Worm (Caenorhabditis elegans) whole organism, L1 larva: Measurements from ENCODE around the gene F46B6.10.

Source experiments
- aha-1 ChIP-seq: fragments of 150-350 bp; optimal IDR thresholded peaks from 2 replicates; lab custom pipeline; 2014; ENCODE audit warnings: missing biosample characterization, missing genetic modification characterization
- alr-1 ChIP-seq: fragments of 200-800 bp; sonication (Bioruptor generic); optimal IDR thresholded peaks from 2 replicates; lab custom pipeline; 2018; ENCODE audit warnings: borderline replicate concordance, mild to moderate bottlenecking, missing genetic modification characterization, missing compliant biosample characterization
- aly-2 ChIP-seq: fragments of 150-350 bp; optimal IDR thresholded peaks from 2 replicates; lab custom pipeline; 2014; ENCODE audit warnings: missing biosample characterization, missing genetic modification characterization
- ama-1 ChIP-seq: fragments of 150-350 bp; optimal IDR thresholded peaks from 2 replicates; lab custom pipeline; 2014
- ceh-63 ChIP-seq: fragments of 200-800 bp; sonication (Bioruptor generic); optimal IDR thresholded peaks from 2 replicates; lab custom pipeline; 2018; ENCODE audit warnings: mild to moderate bottlenecking, missing genetic modification characterization, missing compliant biosample characterization
- ces-1 ChIP-seq: fragments of 150-350 bp; optimal IDR thresholded peaks from 2 replicates; lab custom pipeline; 2014; ENCODE audit warnings: missing biosample characterization, missing genetic modification reagents, missing genetic modification characterization
- dpl-1 ChIP-seq, 3 experiments: fragments of 150-350 bp in 2 of 3; sonication (generic microtip) in 1 of 3; optimal IDR thresholded peaks; 2 replicates each; lab custom pipeline; 2014 to 2017; ENCODE audit warnings: missing biosample characterization in 3 of 3, missing genetic modification characterization in 3 of 3, missing genetic modification reagents in 3 of 3
- dsc-1 ChIP-seq: sonication (generic microtip); optimal IDR thresholded peaks from 2 replicates; lab custom pipeline; 2016; ENCODE audit warnings: mild to moderate bottlenecking, missing genetic modification characterization, missing compliant biosample characterization
- efl-1 ChIP-seq, 4 experiments: fragments of 150-350 bp; optimal IDR thresholded peaks in 3 of 4; peaks in 1 of 4; 1 replicate in 1 of 4; 2 replicates in 3 of 4; lab custom pipeline; 2014; ENCODE audit warnings: missing biosample characterization in 2 of 4, missing genetic modification characterization in 2 of 4, missing genetic modification reagents in 2 of 4
- elt-3 ChIP-seq, 6 experiments: fragments of 150-350 bp in 1 of 6; sonication (generic microtip); optimal IDR thresholded peaks; 2 replicates each; lab custom pipeline; 2017 to 2018; ENCODE audit warnings: missing biosample characterization in 6 of 6, missing genetic modification characterization in 6 of 6, inconsistent platforms in 1 of 6
- fkh-10 ChIP-seq: sonication (generic microtip); optimal IDR thresholded peaks from 2 replicates; lab custom pipeline; 2017; ENCODE audit warnings: missing biosample characterization, missing genetic modification reagents, missing genetic modification characterization
- fkh-4 ChIP-seq: sonication (generic microtip); optimal IDR thresholded peaks from 2 replicates; lab custom pipeline; 2016; ENCODE audit warnings: missing compliant biosample characterization, missing genetic modification characterization, borderline replicate concordance
- fkh-8 ChIP-seq: sonication (generic microtip); optimal IDR thresholded peaks from 2 replicates; lab custom pipeline; 2016; ENCODE audit warnings: mild to moderate bottlenecking, missing genetic modification characterization, missing compliant biosample characterization
- grh-1 ChIP-seq: fragments of 200-800 bp; sonication (Bioruptor generic); IDR thresholded peaks from 2 replicates; pipeline ENCODE4 v1.3.6; 2022; ENCODE audit warnings: missing genetic modification reagents, missing genetic modification characterization, missing compliant biosample characterization
- hlh-17 ChIP-seq: fragments of 200-800 bp; sonication (Bioruptor generic); optimal IDR thresholded peaks from 2 replicates; lab custom pipeline; 2018; ENCODE audit warnings: missing genetic modification characterization, mild to moderate bottlenecking, missing compliant biosample characterization, moderate library complexity, borderline replicate concordance
- hpl-2 ChIP-seq: fragments of 150-350 bp; optimal IDR thresholded peaks from 2 replicates; lab custom pipeline; 2014; ENCODE audit warnings: missing biosample characterization, missing genetic modification reagents, missing genetic modification characterization
- isw-1 ChIP-seq: fragments of 200-800 bp; sonication (Bioruptor generic); IDR thresholded peaks from 2 replicates; pipeline ENCODE4 v1.3.6; 2022; ENCODE audit warnings: missing genetic modification characterization, missing compliant biosample characterization
- lin-14 ChIP-seq: fragments of 200-800 bp; sonication (Bioruptor generic); optimal IDR thresholded peaks from 2 replicates; lab custom pipeline; 2018; ENCODE audit warnings: mild to moderate bottlenecking, missing genetic modification characterization, moderate library complexity, missing compliant biosample characterization
- lin-35 ChIP-seq, 2 experiments: fragments of 150-350 bp; optimal IDR thresholded peaks; 2 replicates each; lab custom pipeline; 2014; ENCODE audit warnings: missing biosample characterization in 2 of 2, missing genetic modification characterization in 2 of 2, missing genetic modification reagents in 2 of 2
- mdl-1 ChIP-seq, 2 experiments: fragments of 150-350 bp; optimal IDR thresholded peaks; 2 replicates each; lab custom pipeline; 2014 to 2017; ENCODE audit warnings: missing biosample characterization in 2 of 2, missing genetic modification characterization in 2 of 2, inconsistent platforms in 1 of 2
- mef-2 ChIP-seq: fragments of 150-350 bp; optimal IDR thresholded peaks from 2 replicates; lab custom pipeline; 2014; ENCODE audit warnings: missing biosample characterization, missing genetic modification characterization
- nhr-237 ChIP-seq: fragments of 150-350 bp; optimal IDR thresholded peaks from 2 replicates; lab custom pipeline; 2014; ENCODE audit warnings: missing biosample characterization, missing genetic modification characterization
- nhr-77 ChIP-seq: fragments of 150-350 bp; optimal IDR thresholded peaks from 2 replicates; lab custom pipeline; 2014; ENCODE audit warnings: missing biosample characterization, missing genetic modification characterization
- nhr-85 ChIP-seq: sonication (generic microtip); peaks from one replicate; lab custom pipeline; 2016; ENCODE audit warnings: missing genetic modification characterization, inconsistent platforms, missing compliant biosample characterization
- pag-3 ChIP-seq: sonication (generic microtip); optimal IDR thresholded peaks from 2 replicates; lab custom pipeline; 2017; ENCODE audit warnings: missing genetic modification characterization, mild to moderate bottlenecking, missing compliant biosample characterization, antibody characterized with exemption, borderline replicate concordance; ENCODE audit not compliant: insufficient read depth
- pax-3 ChIP-seq: fragments of 200-800 bp; sonication (Bioruptor generic); optimal IDR thresholded peaks from 2 replicates; lab custom pipeline; 2018; ENCODE audit warnings: mild to moderate bottlenecking, missing genetic modification characterization, moderate library complexity, missing compliant biosample characterization
- pqm-1 ChIP-seq: sonication (generic microtip); optimal IDR thresholded peaks from 3 replicates; lab custom pipeline; 2017; ENCODE audit warnings: missing biosample characterization, missing genetic modification characterization
- snu-23 ChIP-seq: sonication (generic microtip); optimal IDR thresholded peaks from 2 replicates; lab custom pipeline; 2016; ENCODE audit warnings: missing genetic modification characterization, missing compliant biosample characterization
- sox-4 ChIP-seq: sonication (generic microtip); optimal IDR thresholded peaks from 2 replicates; lab custom pipeline; 2016; ENCODE audit warnings: missing genetic modification characterization, missing compliant biosample characterization
- sptf-1 ChIP-seq: fragments of 150-350 bp; optimal IDR thresholded peaks from 2 replicates; lab custom pipeline; 2014; ENCODE audit warnings: missing biosample characterization, missing genetic modification characterization
- swsn-7 ChIP-seq: sonication (generic microtip); optimal IDR thresholded peaks from 2 replicates; lab custom pipeline; 2016; ENCODE audit warnings: missing genetic modification characterization, missing compliant biosample characterization
- tlp-1 ChIP-seq: fragments of 150-350 bp; optimal IDR thresholded peaks from 2 replicates; lab custom pipeline; 2014; ENCODE audit warnings: missing biosample characterization, missing genetic modification characterization
- unc-86 ChIP-seq: sonication (generic microtip); optimal IDR thresholded peaks from 2 replicates; lab custom pipeline; 2016; ENCODE audit warnings: missing genetic modification characterization, missing compliant biosample characterization
- unc-98 ChIP-seq: fragments of 200-800 bp; sonication (Bioruptor generic); IDR thresholded peaks from 2 replicates; pipeline ENCODE4 v1.3.6; 2022; ENCODE audit warnings: missing genetic modification characterization, missing compliant biosample characterization
- vab-15 ChIP-seq: sonication (generic microtip); optimal IDR thresholded peaks from 2 replicates; lab custom pipeline; 2017; ENCODE audit warnings: missing genotype, mild to moderate bottlenecking, missing genetic modification characterization, missing compliant biosample characterization
- ztf-11 ChIP-seq, 2 experiments: sonication (generic microtip); optimal IDR thresholded peaks; 2 replicates each; lab custom pipeline; 2016 to 2017; ENCODE audit warnings: missing genetic modification characterization in 2 of 2, missing biosample characterization in 1 of 2, missing compliant biosample characterization in 1 of 2

F46B6.10 gene

ce11 chrV:9799076-9799475 is 2.8 kb downstream of the F46B6.10 start, which contains the start of gene F46B6.13:
F46B6.13 (minus strand) TSS chrV:9799176.
- TF ChIP-seq unc-98 (no peak), grh-1 (GFP tag; lab: Robert Waterston, UW) (no peak), dpl-1 (GFP tag; optimal IDR thresholded peaks at IDR 0.05; lab: Kevin White, UChicago) (no peak), isw-1 (no peak), ces-1 (no peak), mef-2 (tag; lab: Kevin White, UChicago) (no peak), mdl-1 (tag; optimal IDR thresholded peaks at IDR 0.05; lab: Kevin White, UChicago) (no peak), vab-15 (tag; lab: Kevin White, UChicago) (no peak), nhr-237 (tag; lab: Kevin White, UChicago) (no peak), fkh-8 (tag; lab: Kevin White, UChicago) (no peak), sox-4 (tag; lab: Kevin White, UChicago) (no peak), aly-2 (no peak), nhr-77 (tag; lab: Kevin White, UChicago) (no peak), hlh-17 (GFP tag; lab: Kevin White, UChicago) (no peak), pqm-1 (tag; lab: Kevin White, UChicago) (no peak), unc-86 (tag; lab: Kevin White, UChicago) (no peak), swsn-7 (tag; lab: Kevin White, UChicago) (no peak), lin-14 (GFP tag; lab: Kevin White, UChicago) (no peak), alr-1 (tag; lab: Kevin White, UChicago) (no peak), pax-3 (tag; lab: Kevin White, UChicago) (no peak)

DNA sequence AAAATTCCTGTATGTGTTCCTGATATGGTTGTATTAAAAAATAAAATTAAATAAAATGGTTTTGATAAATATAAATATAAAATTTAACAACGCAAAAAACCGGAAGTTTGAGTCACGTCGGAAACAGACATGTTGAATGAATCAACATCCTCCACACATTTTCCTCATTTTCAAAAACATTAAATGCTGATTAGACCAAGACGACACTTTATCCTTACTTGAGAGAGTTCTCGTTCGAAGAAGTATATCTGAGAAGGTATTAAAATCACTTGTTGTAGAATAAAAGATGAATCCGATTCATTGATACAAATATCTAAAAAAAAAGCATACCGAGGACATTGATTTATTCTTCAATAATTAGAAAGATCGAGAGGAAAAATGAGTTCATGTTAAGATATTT is 3.7 kb downstream of the F46B6.10 start:
- no peak for TF ChIP-seq mef-2 (tag; lab: Kevin White, UChicago)
- peak; percentile 34 for TF ChIP-seq fkh-4 (tag; lab: Kevin White, UChicago)
- TF ChIP-seq efl-1 (optimal IDR thresholded peaks at IDR 0.05; lab: Kevin White, UChicago), result no peak
- peak in 1 of 2 experiments; percentile 51 for TF ChIP-seq efl-1 (GFP tag; optimal IDR thresholded peaks at IDR 0.05 in 1 of 2; lab: Kevin White, UChicago)
- TF ChIP-seq dsc-1, result peak; percentile 87

DNA sequence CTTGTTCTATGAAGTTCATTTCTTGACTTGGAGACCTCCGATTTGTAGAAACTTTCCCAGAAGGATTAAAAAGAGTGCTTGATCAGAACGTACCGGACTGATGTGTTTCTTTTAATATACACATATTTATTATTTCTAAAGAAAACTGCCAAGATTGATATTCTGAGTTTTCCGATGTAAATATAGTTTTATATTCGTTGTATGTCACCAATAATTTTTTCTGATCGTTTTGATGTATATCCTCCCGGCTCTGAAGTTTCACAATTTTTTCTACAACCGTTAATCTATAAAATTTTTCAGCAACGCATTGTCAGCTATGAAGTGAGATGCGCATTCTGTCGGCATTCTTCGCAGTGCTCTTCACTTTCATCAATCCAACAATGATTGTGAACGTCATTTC is 5.3 kb downstream of the F46B6.10 start, which contains the start of gene F46B6.9:
Gene F46B6.9 (plus strand): TSS at position 301 of the 400 bp plus-strand sequence.
- TF ChIP-seq lin-35 (GFP tag; optimal IDR thresholded peaks at IDR 0.05; lab: Kevin White, UChicago) (no peak), isw-1 (no peak), ceh-63 (GFP tag; lab: Kevin White, UChicago) (no peak), aha-1 (tag; lab: Kevin White, UChicago) (no peak), vab-15 (tag; lab: Kevin White, UChicago) (no peak), hpl-2 (GFP tag; lab: Kevin White, UChicago) (no peak), alr-1 (tag; lab: Kevin White, UChicago) (no peak), pax-3 (tag; lab: Kevin White, UChicago) (no peak), tlp-1 (tag; lab: Kevin White, UChicago) (no peak), sptf-1 (tag; lab: Kevin White, UChicago) (no peak), nhr-85 (no peak), ama-1 (no peak)

DNA sequence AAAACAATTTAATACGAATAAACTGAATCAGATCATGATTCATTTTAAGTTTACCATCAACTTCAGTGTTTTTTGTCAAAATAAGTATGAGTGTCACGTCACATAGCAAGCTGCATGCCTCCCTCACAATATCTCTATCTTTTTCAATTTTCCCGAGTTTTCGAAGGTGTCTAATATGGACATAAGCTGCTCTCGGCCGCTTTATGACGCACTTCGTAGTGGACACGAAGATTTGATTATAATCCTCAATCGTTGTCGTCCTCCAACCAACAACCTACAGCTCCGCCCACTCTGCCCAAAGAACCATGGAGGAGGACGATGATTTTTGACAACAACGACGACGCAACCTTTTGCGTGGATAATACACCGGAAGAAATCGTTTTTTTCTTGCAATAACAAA is 5.9 kb downstream of the F46B6.10 start:
- peak; percentile 52 for TF ChIP-seq fkh-8 (tag; lab: Kevin White, UChicago)
- peak; percentile 30 for TF ChIP-seq pax-3 (tag; lab: Kevin White, UChicago)
- no peak for TF ChIP-seq ztf-11 (tag; optimal IDR thresholded peaks at IDR 0.05; lab: Kevin White, UChicago)
- TF ChIP-seq pag-3 (tag; lab: Kevin White, UChicago), result no peak
- TF ChIP-seq elt-3 (tag; optimal IDR thresholded peaks at IDR 0.05; lab: Kevin White, UChicago), result no peak
- TF ChIP-seq snu-23, result no peak
- peak; percentile 77 for TF ChIP-seq dsc-1
- peak; percentile 24 for TF ChIP-seq fkh-10
